Fruit fly (Drosophila melanogaster): ENCODE measurements around the gene CG34164.

CG34164 gene

dm6 chr2L:12045578-12045940 lies 10.6 kb upstream of the CG34164 start:
- TF ChIP-seq CG4360 (GFP tag; IDR thresholded peaks at IDR 0.05) (peak; percentile 65), CG6175 (GFP tag; IDR thresholded peaks at IDR 0.05) (no peak), CG11247 (GFP tag; IDR thresholded peaks at IDR 0.05) (no peak), Med (GFP tag) (no peak), CG4730 (GFP tag; IDR thresholded peaks at IDR 0.05) (no peak), CG17829 (tag; optimal IDR thresholded peaks at IDR 0.05) (no peak), CG9817 (tag; optimal IDR thresholded peaks at IDR 0.05) (no peak), CG42726 (GFP tag; IDR thresholded peaks at IDR 0.05; ENCODE audit: partially characterized antibody) (no peak), crol (GFP tag; IDR thresholded peaks at IDR 0.05) (0 out of 2 replicates have a peak, but pooled peaks have one; percentile 39), tin (GFP tag; optimal IDR thresholded peaks at IDR 0.05) (no peak), Fer1 (GFP tag; optimal IDR thresholded peaks at IDR 0.05) (no peak), kni (GFP tag; optimal IDR thresholded peaks at IDR 0.05) (no peak)

dm6 chr2L:12045941-12046855 lies 9.9 kb upstream of the CG34164 start, which contains the start of gene CG6770:
Gene CG6770, minus strand, starts transcription at chr2L:12046118.
- TF ChIP-seq CG10654 (GFP tag; optimal IDR thresholded peaks at IDR 0.05) (no peak), CG12299 (tag; optimal IDR thresholded peaks at IDR 0.05) (peak; percentile 87), tgo (GFP tag; IDR thresholded peaks at IDR 0.05) (peak; percentile 88), br (optimal IDR thresholded peaks at IDR 0.05) (no peak), CG3995 (GFP tag; optimal IDR thresholded peaks at IDR 0.05) (peak; percentile 25), lov (optimal IDR thresholded peaks at IDR 0.05) (no peak), lov (GFP tag; IDR thresholded peaks at IDR 0.05) (peak; percentile 42; the same call in 1 of the 3 replicates), gfzf (GFP tag; optimal IDR thresholded peaks at IDR 0.05) (no peak), ftz-f1 (GFP tag; optimal IDR thresholded peaks at IDR 0.05) (peak; percentile 12), fd102C (GFP tag; optimal IDR thresholded peaks at IDR 0.05) (no peak), Optix (GFP tag; IDR thresholded peaks at IDR 0.05) (peak; percentile 62; the same call in 2 of the 3 replicates), CG18011 (GFP tag; optimal IDR thresholded peaks at IDR 0.05) (peak; percentile 43), CG9876 (GFP tag; optimal IDR thresholded peaks at IDR 0.05) (peak; percentile 21), p53 (GFP tag; optimal IDR thresholded peaks at IDR 0.05) (peak; percentile 4), oc (tag; optimal IDR thresholded peaks at IDR 0.05) (peak; percentile 41), sens (GFP tag) (peak; percentile 81), Dbx (GFP tag; IDR thresholded peaks at IDR 0.05) (peak; percentile 90), CG12942 (GFP tag; optimal IDR thresholded peaks at IDR 0.05) (peak; percentile 33), pzg (GFP tag; optimal IDR thresholded peaks at IDR 0.05) (no peak), dmrt99B (tag; optimal IDR thresholded peaks at IDR 0.05) (peak; percentile 83), Hsf (GFP tag; optimal IDR thresholded peaks at IDR 0.05) (peak; percentile 73), Med (GFP tag) (peak; percentile 92), jumu (GFP tag; optimal IDR thresholded peaks at IDR 0.05) (no peak), CG6654 (GFP tag; optimal IDR thresholded peaks at IDR 0.05) (no peak), pum (GFP tag; optimal IDR thresholded peaks at IDR 0.05) (no peak), Neu2 (GFP tag; optimal IDR thresholded peaks at IDR 0.05; ENCODE audit: borderline replicate concordance) (no peak), seq (GFP tag; IDR thresholded peaks at IDR 0.05) (peak; percentile 84), CG11456 (GFP tag; IDR thresholded peaks at IDR 0.05) (peak; percentile 77; the same call in 2 of the 3 replicates), CG17359 (tag; optimal IDR thresholded peaks at IDR 0.05) (peak; percentile 79), phol (tag; optimal IDR thresholded peaks at IDR 0.05) (peak; percentile 52), CG4328 (GFP tag; optimal IDR thresholded peaks at IDR 0.05) (peak; percentile 77), lmd (GFP tag; IDR thresholded peaks at IDR 0.05) (peak; percentile 80), CG4617 (GFP tag; optimal IDR thresholded peaks at IDR 0.05; ENCODE audit: borderline replicate concordance) (peak; percentile 8), zen2 (GFP tag; IDR thresholded peaks at IDR 0.05; ENCODE audit: partially characterized antibody) (no peak), CG17385 (GFP tag; optimal IDR thresholded peaks at IDR 0.05) (peak; percentile 77), Tbp (GFP tag; optimal IDR thresholded peaks at IDR 0.05) (no peak), Max (GFP tag; optimal IDR thresholded peaks at IDR 0.05) (peak; percentile 61), cad (GFP tag; optimal IDR thresholded peaks at IDR 0.05) (no peak)
